Fruit fly (Drosophila melanogaster) whole organism, embryonic: ENCODE results near the gene euc.

Experiments used
- Adf1 ChIP-seq: fragments of 200-800 bp; sonication (Bioruptor generic); IDR thresholded peaks from 2 replicates; pipeline ENCODE4 v1.3.6; 2022; ENCODE audit warnings: missing biosample characterization, missing genetic modification characterization
- Aef1 ChIP-seq: fragments of 200-800 bp; sonication (Bioruptor generic); IDR thresholded peaks from 3 replicates; pipeline ENCODE4 v1.3.6; 2022; ENCODE audit warnings: missing biosample characterization, missing genetic modification characterization
- Atf6 ChIP-seq: fragments of 200-800 bp; sonication (Bioruptor generic); IDR thresholded peaks from 2 replicates; pipeline ENCODE4 v1.3.6; 2022; ENCODE audit warnings: missing biosample characterization, missing genetic modification characterization
- BEAF-32 ChIP-seq: fragments of 200-800 bp; sonication (Bioruptor generic); optimal IDR thresholded peaks from 3 replicates; lab custom pipeline; 2017; ENCODE audit warnings: missing biosample characterization, missing genetic modification characterization, mild to moderate bottlenecking, moderate library complexity, missing genetic modification reagents
- C15 ChIP-seq: fragments of 200-800 bp; sonication (Bioruptor generic); IDR thresholded peaks from 3 replicates; pipeline ENCODE4 v1.3.6; 2022; ENCODE audit warnings: missing biosample characterization, missing genetic modification characterization
- CG10431 ChIP-seq: fragments of 200-800 bp; sonication (Bioruptor generic); optimal IDR thresholded peaks from 3 replicates; lab custom pipeline; 2018; ENCODE audit warnings: missing biosample characterization, mild to moderate bottlenecking, missing genetic modification characterization
- CG11247 ChIP-seq: fragments of 200-800 bp; sonication (Bioruptor generic); IDR thresholded peaks from 2 replicates; pipeline ENCODE4 v1.3.6; 2022; ENCODE audit warnings: missing biosample characterization, missing genetic modification characterization
- CG11398 ChIP-seq: fragments of 200-800 bp; sonication (Bioruptor generic); optimal IDR thresholded peaks from 2 replicates; lab custom pipeline; 2016; ENCODE audit warnings: missing biosample characterization, missing genetic modification characterization
- CG12104 ChIP-seq: fragments of 200-800 bp; sonication (Bioruptor generic); optimal IDR thresholded peaks from 3 replicates; lab custom pipeline; 2016; ENCODE audit warnings: missing biosample characterization, missing genetic modification characterization
- CG13424 ChIP-seq: fragments of 200-800 bp; sonication (Bioruptor generic); optimal IDR thresholded peaks from 2 replicates; lab custom pipeline; 2019; ENCODE audit warnings: missing biosample characterization, mild to moderate bottlenecking, missing genetic modification characterization, moderate library complexity
- CG14965 ChIP-seq: fragments of 200-800 bp; sonication (Bioruptor generic); optimal IDR thresholded peaks from 2 replicates; lab custom pipeline; 2016; ENCODE audit warnings: missing biosample characterization, missing genetic modification characterization, borderline replicate concordance
- CG15073 ChIP-seq: fragments of 200-800 bp; sonication (Bioruptor generic); optimal IDR thresholded peaks from 2 replicates; lab custom pipeline; 2016; ENCODE audit warnings: missing biosample characterization, missing genetic modification characterization
- CG17568 ChIP-seq: fragments of 200-800 bp; sonication (Bioruptor generic); optimal IDR thresholded peaks from 2 replicates; lab custom pipeline; 2018; ENCODE audit warnings: missing biosample characterization, mild to moderate bottlenecking, missing genetic modification characterization, moderate library complexity
- CG1832 ChIP-seq: fragments of 200-800 bp; sonication (Bioruptor generic); optimal IDR thresholded peaks from 2 replicates; lab custom pipeline; 2017; ENCODE audit warnings: missing biosample characterization, mild to moderate bottlenecking, missing genetic modification characterization, inconsistent platforms
- CG18476 ChIP-seq: fragments of 200-800 bp; sonication (Bioruptor generic); optimal IDR thresholded peaks from 2 replicates; lab custom pipeline; 2016; ENCODE audit warnings: missing biosample characterization, mild to moderate bottlenecking, missing genetic modification characterization
- CG2120 ChIP-seq: fragments of 200-800 bp; sonication (Bioruptor generic); optimal IDR thresholded peaks from 3 replicates; lab custom pipeline; 2016; ENCODE audit warnings: missing biosample characterization, missing genetic modification characterization
- CG2199 ChIP-seq: fragments of 200-800 bp; sonication (Bioruptor generic); IDR thresholded peaks from 3 replicates; pipeline ENCODE4 v1.3.6; 2022; ENCODE audit warnings: missing biosample characterization, missing genetic modification characterization
- CG4404 ChIP-seq: fragments of 200-800 bp; sonication (Bioruptor generic); IDR thresholded peaks from 2 replicates; pipeline ENCODE4 v1.3.6; 2022; ENCODE audit warnings: missing biosample characterization, missing genetic modification characterization
- CG6254 ChIP-seq: fragments of 200-800 bp; sonication (Bioruptor generic); optimal IDR thresholded peaks from 3 replicates; lab custom pipeline; 2017; ENCODE audit warnings: mild to moderate bottlenecking, missing biosample characterization, missing genetic modification reagents, missing genetic modification characterization
- CG6683 ChIP-seq: fragments of 200-800 bp; sonication (Bioruptor generic); optimal IDR thresholded peaks from 2 replicates; lab custom pipeline; 2017; ENCODE audit warnings: missing biosample characterization, mild to moderate bottlenecking, missing genetic modification characterization, missing genetic modification reagents
- CG8290 ChIP-seq, 3 experiments: fragments of 200-800 bp; sonication (Bioruptor generic); optimal IDR thresholded peaks; 2 replicates each; lab custom pipeline; 2016 to 2019; ENCODE audit warnings: missing biosample characterization in 3 of 3, missing genetic modification characterization in 3 of 3, mild to moderate bottlenecking in 2 of 3, moderate library complexity in 1 of 3
- CHES-1-like ChIP-seq: fragments of 200-800 bp; sonication (Bioruptor generic); optimal IDR thresholded peaks from 2 replicates; lab custom pipeline; 2016; ENCODE audit warnings: missing biosample characterization, missing genetic modification characterization
- Dek ChIP-seq: fragments of 200-800 bp; sonication (Bioruptor generic); optimal IDR thresholded peaks from 3 replicates; lab custom pipeline; 2019; ENCODE audit warnings: missing biosample characterization, mild to moderate bottlenecking, missing genetic modification characterization, moderate library complexity
- Dip2 ChIP-seq: fragments of 200-800 bp; sonication (Bioruptor generic); IDR thresholded peaks from 2 replicates; pipeline ENCODE4 v1.3.6; 2022; ENCODE audit warnings: missing biosample characterization, missing genetic modification characterization
- E2f2 ChIP-seq: fragments of 200-800 bp; sonication (Bioruptor generic); IDR thresholded peaks from 2 replicates; pipeline ENCODE4 v1.3.6; 2022; ENCODE audit warnings: missing biosample characterization, missing genetic modification characterization
- Hand ChIP-seq: fragments of 200-800 bp; sonication (Bioruptor generic); optimal IDR thresholded peaks from 2 replicates; lab custom pipeline; 2017; ENCODE audit warnings: mild to moderate bottlenecking, missing biosample characterization, missing genetic modification reagents, missing genetic modification characterization
- MESR4 ChIP-seq: fragments of 200-800 bp; sonication (Bioruptor generic); optimal IDR thresholded peaks from 2 replicates; lab custom pipeline; 2018; ENCODE audit warnings: missing biosample characterization, mild to moderate bottlenecking, missing genetic modification characterization, moderate library complexity
- Meics ChIP-seq: fragments of 200-800 bp; sonication (Bioruptor generic); optimal IDR thresholded peaks from 2 replicates; lab custom pipeline; 2017; ENCODE audit warnings: missing biosample characterization, mild to moderate bottlenecking, missing genetic modification characterization
- Mes4 ChIP-seq: fragments of 200-800 bp; sonication (Bioruptor generic); optimal IDR thresholded peaks from 2 replicates; lab custom pipeline; 2016; ENCODE audit warnings: missing biosample characterization, missing genetic modification characterization
- Neu2 ChIP-seq: fragments of 200-800 bp; sonication (Bioruptor generic); optimal IDR thresholded peaks from 3 replicates; lab custom pipeline; 2016; ENCODE audit warnings: missing biosample characterization, missing genetic modification characterization, borderline replicate concordance
- TFAM ChIP-seq: fragments of 200-800 bp; sonication (Bioruptor generic); optimal IDR thresholded peaks from 2 replicates; lab custom pipeline; 2017; ENCODE audit warnings: missing biosample characterization, missing genetic modification characterization, inconsistent platforms
- Tbp ChIP-seq: fragments of >200 bp; optimal IDR thresholded peaks from 2 replicates; lab custom pipeline; 2018; ENCODE audit warnings: missing biosample characterization, missing genetic modification characterization
- Xrp1 ChIP-seq: fragments of 200-800 bp; sonication (Bioruptor generic); IDR thresholded peaks from 2 replicates; pipeline ENCODE4 v1.3.6; 2022; ENCODE audit warnings: missing biosample characterization, missing genetic modification characterization
- ac ChIP-seq: fragments of 200-800 bp; sonication (Bioruptor generic); optimal IDR thresholded peaks from 3 replicates; lab custom pipeline; 2017; ENCODE audit warnings: missing biosample characterization, mild to moderate bottlenecking, missing genetic modification characterization
- bcd ChIP-seq: fragments of 200-800 bp; sonication (Bioruptor generic); optimal IDR thresholded peaks from 2 replicates; lab custom pipeline; 2017; ENCODE audit warnings: missing biosample characterization, mild to moderate bottlenecking, missing genetic modification characterization
- bigmax ChIP-seq: fragments of 200-800 bp; sonication (Bioruptor generic); optimal IDR thresholded peaks from 2 replicates; lab custom pipeline; 2018; ENCODE audit warnings: missing biosample characterization, mild to moderate bottlenecking, missing genetic modification characterization
- cad ChIP-seq: fragments of >200 bp; optimal IDR thresholded peaks from 2 replicates; lab custom pipeline; 2017; ENCODE audit warnings: missing biosample characterization, missing genetic modification characterization
- chinmo ChIP-seq: fragments of 200-800 bp; sonication (Bioruptor generic); IDR thresholded peaks from 4 replicates; pipeline ENCODE4 v1.3.6; 2022; ENCODE audit warnings: missing biosample characterization, missing genetic modification characterization; ENCODE audit not compliant: partially characterized antibody
- croc ChIP-seq: fragments of 200-800 bp; sonication (Bioruptor generic); conservative IDR thresholded peaks from 3 replicates; pipeline ENCODE4 v1.3.6; 2022; ENCODE audit warnings: missing biosample characterization, missing genetic modification characterization
- gro ChIP-seq: fragments of 200-800 bp; sonication (Bioruptor generic); optimal IDR thresholded peaks from 2 replicates; lab custom pipeline; 2016; ENCODE audit warnings: missing biosample characterization, missing genetic modification characterization
- jigr1 ChIP-seq: fragments of 200-800 bp; sonication (Bioruptor generic); IDR thresholded peaks from 3 replicates; pipeline ENCODE4 v1.3.6; 2022; ENCODE audit warnings: missing biosample characterization, missing genetic modification characterization
- kay ChIP-seq: fragments of 200-800 bp; sonication (Bioruptor generic); optimal IDR thresholded peaks from 2 replicates; lab custom pipeline; 2016; ENCODE audit warnings: missing biosample characterization, missing genetic modification characterization
- ken ChIP-seq: fragments of 200-800 bp; sonication (Bioruptor generic); IDR thresholded peaks from 3 replicates; pipeline ENCODE4 v1.3.6; 2022; ENCODE audit warnings: missing biosample characterization, missing genetic modification characterization
- mam ChIP-seq: fragments of 200-800 bp; sonication (Bioruptor generic); optimal IDR thresholded peaks from 3 replicates; lab custom pipeline; 2016; ENCODE audit warnings: missing biosample characterization, missing genetic modification characterization
- mirr ChIP-seq: fragments of 200-800 bp; sonication (Bioruptor generic); optimal IDR thresholded peaks from 3 replicates; lab custom pipeline; 2018; ENCODE audit warnings: missing biosample characterization, mild to moderate bottlenecking, missing genetic modification characterization
- onecut ChIP-seq: fragments of 200-800 bp; sonication (Bioruptor generic); IDR thresholded peaks from 2 replicates; pipeline ENCODE4 v1.3.6; 2022; ENCODE audit warnings: missing biosample characterization, missing genetic modification characterization
- pb ChIP-seq: fragments of 200-800 bp; sonication (Bioruptor generic); optimal IDR thresholded peaks from 3 replicates; lab custom pipeline; 2016; ENCODE audit warnings: missing biosample characterization, missing genetic modification characterization
- shn ChIP-seq: fragments of 200-800 bp; sonication (Bioruptor generic); optimal IDR thresholded peaks from 3 replicates; lab custom pipeline; 2016; ENCODE audit warnings: missing biosample characterization, missing genetic modification characterization
- wdn ChIP-seq: fragments of 200-800 bp; sonication (Bioruptor generic); IDR thresholded peaks from 2 replicates; pipeline ENCODE4 v1.3.6; 2022; ENCODE audit warnings: missing biosample characterization, missing genetic modification characterization
- zf30C ChIP-seq: fragments of 200-800 bp; sonication (Bioruptor generic); optimal IDR thresholded peaks from 3 replicates; lab custom pipeline; 2018; ENCODE audit warnings: missing biosample characterization, mild to moderate bottlenecking, missing genetic modification characterization
- zfh2 ChIP-seq: fragments of 200-800 bp; sonication (Bioruptor generic); optimal IDR thresholded peaks from 2 replicates; lab custom pipeline; 2016; ENCODE audit warnings: missing biosample characterization, missing genetic modification characterization

The euc gene

DNA sequence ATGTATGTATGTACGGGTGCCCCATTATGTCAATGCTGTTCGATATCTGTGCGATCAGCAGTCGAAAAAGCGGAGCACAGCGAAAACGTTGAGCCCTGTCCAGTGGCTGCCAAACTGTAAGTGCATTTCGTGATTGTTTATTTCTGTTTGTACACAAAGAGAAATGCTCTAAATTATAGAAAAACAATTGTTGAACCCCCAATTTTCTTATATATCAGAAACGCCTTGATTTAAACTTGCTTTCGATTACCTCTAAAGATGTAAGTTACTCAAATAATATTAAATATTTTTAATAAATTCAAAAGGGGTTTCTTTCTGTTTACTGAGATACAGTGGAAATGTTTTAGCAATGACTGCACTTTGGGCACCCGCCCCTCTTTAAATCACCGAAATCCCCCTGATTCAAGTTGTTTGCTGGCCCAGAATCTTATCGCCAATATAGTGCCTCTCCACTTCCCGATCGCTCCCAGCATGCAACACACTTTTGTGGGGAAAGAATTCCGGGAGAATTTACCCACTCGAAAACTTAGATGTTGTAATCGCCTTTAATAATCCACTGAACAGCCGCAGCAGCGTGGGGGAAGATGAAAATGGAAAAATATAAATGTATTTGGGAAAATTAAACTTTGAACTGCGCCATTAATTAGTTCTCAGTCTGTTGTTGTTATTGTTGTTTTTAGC, 36.3 kb upstream of the euc start (continued):
- TF ChIP-seq CG4404 (no peak), CG14965 (GFP tag; lab: Kevin White, UChicago) (no peak), Tbp (GFP tag; lab: Kevin White, UChicago) (no peak), bigmax (no peak), croc (GFP tag; lab: Robert Waterston, UW) (peak; percentile 48; the same call in 1 of the 3 replicates), Meics (GFP tag; lab: Kevin White, UChicago) (no peak), CG18476 (GFP tag; lab: Kevin White, UChicago) (no peak), jigr1 (GFP tag; lab: Robert Waterston, UW) (no peak), kay (no peak), CG11247 (GFP tag; lab: Robert Waterston, UW) (no peak), CG2120 (GFP tag; lab: Kevin White, UChicago) (no peak), gro (no peak), Atf6 (GFP tag; lab: Robert Waterston, UW) (no peak), CG1832 (GFP tag; lab: Kevin White, UChicago) (no peak), CG13424 (tag; lab: Kevin White, UChicago) (peak; percentile 50), ken (GFP tag; lab: Robert Waterston, UW) (0 out of 3 replicates have a peak, but pooled peaks have one; percentile 43), TFAM (GFP tag; lab: Kevin White, UChicago) (no peak), CG6254 (GFP tag; lab: Kevin White, UChicago) (peak; percentile 59), Dek (tag; lab: Kevin White, UChicago) (no peak), shn (GFP tag; lab: Kevin White, UChicago) (no peak), cad (GFP tag; lab: Kevin White, UChicago) (peak; percentile 38), BEAF-32 (GFP tag; lab: Kevin White, UChicago) (no peak), Hand (no peak), E2f2 (GFP tag; lab: Robert Waterston, UW) (peak; percentile 30; the same call in 1 of the 2 replicates), CG17568 (no peak), C15 (no peak), MESR4 (GFP tag; lab: Kevin White, UChicago) (no peak), Neu2 (no peak), pb (GFP tag; lab: Kevin White, UChicago) (no peak), Aef1 (GFP tag; lab: Robert Waterston, UW) (no peak), onecut (GFP tag; lab: Robert Waterston, UW) (no peak), bcd (GFP tag; lab: Kevin White, UChicago) (no peak), mam (GFP tag; lab: Kevin White, UChicago) (no peak), zf30C (GFP tag; lab: Kevin White, UChicago) (no peak), zfh2 (GFP tag; lab: Kevin White, UChicago) (no peak), CG12104 (GFP tag; lab: Kevin White, UChicago) (no peak), CG10431 (GFP tag; lab: Kevin White, UChicago) (no peak), Xrp1 (GFP tag; lab: Robert Waterston, UW) (peak; percentile 70; the same call in 1 of the 2 replicates), CG8290 (GFP tag; optimal IDR thresholded peaks at IDR 0.05; lab: Kevin White, UChicago) (no peak), CG8290 (tag; optimal IDR thresholded peaks at IDR 0.05; lab: Kevin White, UChicago) (no peak), mirr (GFP tag; lab: Kevin White, UChicago) (no peak), CG6683 (no peak), CG11398 (GFP tag; lab: Kevin White, UChicago) (no peak), ac (GFP tag; lab: Kevin White, UChicago) (no peak), Dip2 (GFP tag; lab: Robert Waterston, UW) (no peak), Adf1 (GFP tag; lab: Robert Waterston, UW) (no peak), chinmo (no peak), CG15073 (GFP tag; lab: Kevin White, UChicago) (no peak), CHES-1-like (GFP tag; lab: Kevin White, UChicago) (no peak), wdn (GFP tag; lab: Robert Waterston, UW) (no peak), CG2199 (GFP tag; lab: Robert Waterston, UW) (no peak), Mes4 (GFP tag; lab: Kevin White, UChicago) (no peak)
